Worm (Caenorhabditis elegans) whole organism, late embryonic: ENCODE measurements around the gene srx-62.

Experiments
- ceh-2 ChIP-seq: sonication (generic microtip); optimal IDR thresholded peaks from 2 replicates; lab custom pipeline; 2016; ENCODE audit warnings: missing genotype, missing genetic modification characterization, missing compliant biosample characterization
- ceh-45 ChIP-seq: fragments of 200-800 bp; sonication (Bioruptor generic); IDR thresholded peaks from 2 replicates; pipeline ENCODE4 v1.3.6; 2022; ENCODE audit warnings: missing genetic modification reagents, missing genetic modification characterization, missing compliant biosample characterization
- dve-1 ChIP-seq: sonication (generic microtip); optimal IDR thresholded peaks from 2 replicates; lab custom pipeline; 2017; ENCODE audit warnings: antibody characterized with exemption, mild to moderate bottlenecking, missing genetic modification characterization, missing compliant biosample characterization
- ets-4 ChIP-seq: sonication (generic microtip); optimal IDR thresholded peaks from 2 replicates; lab custom pipeline; 2016; ENCODE audit warnings: missing genetic modification characterization, missing compliant biosample characterization
- hlh-6 ChIP-seq: sonication (generic microtip); optimal IDR thresholded peaks from 2 replicates; lab custom pipeline; 2016; ENCODE audit warnings: missing genotype, missing genetic modification characterization, missing compliant biosample characterization
- hlh-8 ChIP-seq: sonication (generic microtip); optimal IDR thresholded peaks from 2 replicates; lab custom pipeline; 2016; ENCODE audit warnings: missing genotype, missing genetic modification characterization, missing compliant biosample characterization
- pros-1 ChIP-seq: fragments of 150-350 bp; optimal IDR thresholded peaks from 2 replicates; lab custom pipeline; 2014; ENCODE audit warnings: missing biosample characterization, missing genetic modification reagents, missing genetic modification characterization
- tbx-2 ChIP-seq: sonication (generic microtip); optimal IDR thresholded peaks from 2 replicates; lab custom pipeline; 2016; ENCODE audit warnings: missing genetic modification characterization, missing compliant biosample characterization
- unc-3 ChIP-seq, 2 experiments: fragments of 200-800 bp in 1 of 2; sonication (Bioruptor generic) in 1 of 2; sonication (generic microtip) in 1 of 2; conservative IDR thresholded peaks in 1 of 2; optimal IDR thresholded peaks in 1 of 2; 2 replicates each; pipeline versions ENCODE4 v1.3.6 to Lab custom; 2016 to 2022; ENCODE audit warnings: missing compliant biosample characterization in 2 of 2, missing genetic modification characterization in 2 of 2, missing genetic modification reagents in 1 of 2

ce11 chrV:3957608-3958007, 38.1 kb downstream of the srx-62 start, which contains the start of gene cyp-34A5:
- no peak for TF ChIP-seq hlh-8 (tag; lab: Kevin White, UChicago)
- no peak for TF ChIP-seq tbx-2 (tag; lab: Kevin White, UChicago)
- no peak for TF ChIP-seq pros-1 (tag; lab: Kevin White, UChicago)
- TF ChIP-seq unc-3 (GFP tag; conservative IDR thresholded peaks at IDR 0.05; lab: Robert Waterston, UW) = no peak
- no peak for TF ChIP-seq unc-3 (tag; optimal IDR thresholded peaks at IDR 0.05; lab: Kevin White, UChicago)
- TF ChIP-seq ceh-45 = no peak
- no peak for TF ChIP-seq dve-1 (tag; lab: Kevin White, UChicago)
- no peak for TF ChIP-seq ets-4 (tag; lab: Kevin White, UChicago)
- no peak for TF ChIP-seq ceh-2 (tag; lab: Kevin White, UChicago)
- no peak for TF ChIP-seq hlh-6 (tag; lab: Kevin White, UChicago)
